Worm (Caenorhabditis elegans): ENCODE results near the gene C37C3.11.

Gene C37C3.11

ce11 chrV:7814601-7815000, 50.0 kb downstream of the C37C3.11 start, which contains the start of gene ZK742.6 (continued):
- TF ChIP-seq B0336.3 (GFP tag; IDR thresholded peaks at IDR 0.05), result peak; percentile 57
- TF ChIP-seq ceh-91 (GFP tag; IDR thresholded peaks at IDR 0.05), result no peak
- no peak for TF ChIP-seq mes-4 (tag; optimal IDR thresholded peaks at IDR 0.05)
- no peak for TF ChIP-seq ztf-25 (GFP tag; IDR thresholded peaks at IDR 0.05)
- no peak for TF ChIP-seq let-526 (GFP tag; IDR thresholded peaks at IDR 0.05)
- TF ChIP-seq hsf-1 (GFP tag; IDR thresholded peaks at IDR 0.05), result peak; percentile 75
- TF ChIP-seq athp-1 (tag; optimal IDR thresholded peaks at IDR 0.05), result peak; percentile 8
- TF ChIP-seq aptf-2 (GFP tag; conservative IDR thresholded peaks at IDR 0.05), result no peak
- TF ChIP-seq madf-10 (tag; optimal IDR thresholded peaks at IDR 0.05), result no peak
- TF ChIP-seq F39B2.1 (GFP tag; IDR thresholded peaks at IDR 0.05), result no peak
- no peak for TF ChIP-seq hmg-1.2 (GFP tag; IDR thresholded peaks at IDR 0.05)
- TF ChIP-seq B0019.2 (GFP tag; conservative IDR thresholded peaks at IDR 0.05), result no peak
- TF ChIP-seq cebp-1 (GFP tag; IDR thresholded peaks at IDR 0.05), result no peak
- no peak for TF ChIP-seq cebp-1 (tag; optimal IDR thresholded peaks at IDR 0.05)
- TF ChIP-seq bed-1 (GFP tag; IDR thresholded peaks at IDR 0.05), result no peak
- peak; percentile 53 for TF ChIP-seq hrde-1 (tag; optimal IDR thresholded peaks at IDR 0.05; ENCODE audit: borderline replicate concordance)
- TF ChIP-seq sea-2 (GFP tag; IDR thresholded peaks at IDR 0.05), result no peak
- no peak for TF ChIP-seq nhr-27 (tag; optimal IDR thresholded peaks at IDR 0.05)
- no peak for TF ChIP-seq attf-3 (GFP tag; conservative IDR thresholded peaks at IDR 0.05)
- no peak for TF ChIP-seq pha-4 (tag; optimal IDR thresholded peaks at IDR 0.05)
- no peak for TF ChIP-seq ztf-28 (GFP tag; IDR thresholded peaks at IDR 0.05)
- TF ChIP-seq xnd-1 (tag; optimal IDR thresholded peaks at IDR 0.05), result no peak
- no peak for TF ChIP-seq egl-18 (GFP tag; IDR thresholded peaks at IDR 0.05)
- no peak for TF ChIP-seq attf-5 (GFP tag; optimal IDR thresholded peaks at IDR 0.05)
- no peak for TF ChIP-seq D2030.7 (GFP tag; IDR thresholded peaks at IDR 0.05)
- TF ChIP-seq T07F8.4 (tag; optimal IDR thresholded peaks at IDR 0.05), result no peak
- TF ChIP-seq rpc-1 (optimal IDR thresholded peaks at IDR 0.05), result no peak
- no peak for TF ChIP-seq rpc-1 (tag; optimal IDR thresholded peaks at IDR 0.05)
- TF ChIP-seq snpc-1.3 (tag; optimal IDR thresholded peaks at IDR 0.05; ENCODE audit: insufficient read depth), result no peak
- no peak for TF ChIP-seq rec-8 (tag; optimal IDR thresholded peaks at IDR 0.05)
- 0 out of 2 replicates have a peak, but pooled peaks have one; percentile 52 for TF ChIP-seq pbrm-1 (GFP tag; IDR thresholded peaks at IDR 0.05)
- peak; percentile 57 for TF ChIP-seq madf-6 (GFP tag; IDR thresholded peaks at IDR 0.05)
- no peak for TF ChIP-seq C06A6.2 (GFP tag; conservative IDR thresholded peaks at IDR 0.05)
- TF ChIP-seq lir-1 (GFP tag; conservative IDR thresholded peaks at IDR 0.05), result no peak
- peak; percentile 34 for TF ChIP-seq lin-54 (GFP tag; optimal IDR thresholded peaks at IDR 0.05)
- no peak for TF ChIP-seq bed-2 (GFP tag; IDR thresholded peaks at IDR 0.05)
- TF ChIP-seq ekl-4 (GFP tag; IDR thresholded peaks at IDR 0.05), result peak; percentile 66
- TF ChIP-seq F37B4.10 (GFP tag; IDR thresholded peaks at IDR 0.05), result no peak
- no peak for TF ChIP-seq ceh-40 (GFP tag; IDR thresholded peaks at IDR 0.05)
- no peak for TF ChIP-seq lin-26 (GFP tag; IDR thresholded peaks at IDR 0.05)
- no peak for TF ChIP-seq nhr-90 (tag; optimal IDR thresholded peaks at IDR 0.05)
- no peak for TF ChIP-seq F22D6.2 (tag; optimal IDR thresholded peaks at IDR 0.05)
- TF ChIP-seq T26A5.8 (tag; optimal IDR thresholded peaks at IDR 0.05), result no peak
- no peak for TF ChIP-seq ceh-27 (GFP tag; optimal IDR thresholded peaks at IDR 0.05)
- no peak for TF ChIP-seq unc-62 (GFP tag; optimal IDR thresholded peaks at IDR 0.05)
- TF ChIP-seq Y95B8A.8 (GFP tag; IDR thresholded peaks at IDR 0.05), result no peak
- TF ChIP-seq attf-6 (GFP tag; IDR thresholded peaks at IDR 0.05), result peak; percentile 41; the same call in 1 of the 2 replicates
- TF ChIP-seq hlh-26 (GFP tag; conservative IDR thresholded peaks at IDR 0.05), result no peak
- TF ChIP-seq Y53G8AR.9 (GFP tag; conservative IDR thresholded peaks at IDR 0.05), result 0 out of 2 replicates have a peak, but pooled peaks have one; percentile 50
- no peak for TF ChIP-seq Y67H2A.10 (GFP tag; conservative IDR thresholded peaks at IDR 0.05)

Measured in whole organism, young adult.